Fruit fly (Drosophila melanogaster): ENCODE measurements around the gene CG15812.

DNA sequence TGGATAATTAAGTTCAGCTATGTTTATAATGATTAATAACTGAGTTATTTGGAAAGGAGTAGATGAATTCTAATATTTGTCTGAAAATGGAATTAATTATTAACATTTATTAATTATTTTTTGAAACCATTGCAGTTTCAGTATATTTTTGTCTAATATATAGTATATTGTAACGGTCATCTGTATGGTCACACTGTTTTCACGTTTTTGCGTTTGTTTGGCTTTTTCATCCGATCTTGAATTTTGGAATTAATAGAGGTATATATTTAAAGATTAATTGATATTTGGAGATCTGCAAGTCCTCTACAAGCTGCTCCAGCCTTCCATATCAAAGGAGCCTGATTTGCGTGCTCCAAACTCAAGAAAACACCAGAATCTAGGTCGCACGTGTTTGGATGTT is 9.3 kb downstream of the CG15812 start, which contains the start of the genes CG32278 and CG32281:
- TF ChIP-seq CG4496 (GFP tag; IDR thresholded peaks at IDR 0.05) = no peak
- no peak for TF ChIP-seq CG17806 (tag; optimal IDR thresholded peaks at IDR 0.05)
- no peak for TF ChIP-seq fd96Ca (GFP tag; IDR thresholded peaks at IDR 0.05)
- no peak for TF ChIP-seq Pif1A (GFP tag; optimal IDR thresholded peaks at IDR 0.05)
- TF ChIP-seq CG32121 (GFP tag; IDR thresholded peaks at IDR 0.05) = no peak

Data from whole organism, pupa.